Worm (Caenorhabditis elegans) whole organism, L4/young adult: ENCODE results near the gene nlp-57.
A peak's percentile ranks its signal among the peaks of the same experiment; 100 is the strongest.

ENCODE experiments used
- W03F9.2 ChIP-seq: fragments of 150-350 bp; optimal IDR thresholded peaks from 2 replicates; lab custom pipeline; 2014; ENCODE audit warnings: missing biosample characterization, missing genetic modification characterization
- dao-5 ChIP-seq: sonication (generic microtip); optimal IDR thresholded peaks from 2 replicates; lab custom pipeline; 2016; ENCODE audit warnings: missing genotype, missing genetic modification characterization, moderate library complexity, missing compliant biosample characterization
- him-1 ChIP-seq: sonication (generic microtip); optimal IDR thresholded peaks from 2 replicates; lab custom pipeline; 2016; ENCODE audit warnings: missing genotype, missing genetic modification reagents, missing genetic modification characterization, missing compliant biosample characterization

nlp-57 gene

DNA sequence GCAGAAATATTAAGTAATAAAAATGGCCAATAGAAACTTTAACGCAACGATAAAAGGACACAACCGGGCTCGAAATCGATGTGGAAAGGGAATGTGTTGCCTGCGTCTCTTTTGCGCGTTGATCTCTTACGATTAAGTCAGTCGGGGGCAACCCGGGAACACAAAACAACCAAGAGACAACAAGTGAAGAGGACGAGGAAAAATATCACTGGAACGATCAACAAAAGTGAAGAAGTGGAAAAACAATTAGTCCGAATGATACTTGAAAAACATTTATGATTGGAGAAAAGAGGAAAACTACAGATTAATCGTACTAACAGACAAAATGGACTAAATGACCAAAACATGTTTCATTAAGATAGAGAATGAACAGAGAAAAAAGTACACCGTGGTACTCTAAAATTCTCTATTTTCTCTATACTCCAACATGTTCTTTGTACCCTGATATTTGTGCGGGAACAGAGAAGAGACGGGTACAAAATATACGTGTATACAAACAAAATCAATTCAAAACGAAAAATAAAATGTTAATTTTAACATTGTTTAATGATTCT lies 6.5 kb upstream of the nlp-57 start, which contains the start of gene F08G12.5:
Gene F08G12.5 (minus strand): TSS at position 1 of the 554 bp plus-strand sequence.
- TF ChIP-seq W03F9.2 (no peak), dao-5 (no peak), him-1 (tag; lab: Kevin White, UChicago) (no peak)

DNA sequence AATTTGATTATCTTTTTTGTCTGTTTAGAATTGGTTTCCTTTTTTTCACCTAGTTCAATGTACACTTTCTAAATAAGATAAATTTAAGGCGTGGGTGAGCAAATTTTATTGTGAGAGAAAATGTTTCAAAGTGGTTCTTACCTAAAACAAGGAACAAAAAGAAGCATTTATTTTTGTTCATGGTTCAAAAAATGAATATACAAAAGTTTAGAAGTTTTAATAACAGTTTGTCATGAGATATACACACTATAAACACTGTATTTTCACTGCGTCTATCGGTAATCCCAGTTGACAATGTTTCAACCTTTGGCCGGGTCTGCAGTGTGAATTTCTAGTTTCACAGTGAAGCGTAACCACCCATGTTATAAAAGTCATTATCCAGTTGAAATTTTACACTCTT lies 1.5 kb upstream of the nlp-57 start, which contains the start of gene F08G12.11:
Gene F08G12.11 (minus strand): TSS at position 181 of the 400 bp plus-strand sequence.
- no peak for TF ChIP-seq W03F9.2
- TF ChIP-seq him-1 (tag; lab: Kevin White, UChicago), result no peak
- TF ChIP-seq dao-5, result no peak

DNA sequence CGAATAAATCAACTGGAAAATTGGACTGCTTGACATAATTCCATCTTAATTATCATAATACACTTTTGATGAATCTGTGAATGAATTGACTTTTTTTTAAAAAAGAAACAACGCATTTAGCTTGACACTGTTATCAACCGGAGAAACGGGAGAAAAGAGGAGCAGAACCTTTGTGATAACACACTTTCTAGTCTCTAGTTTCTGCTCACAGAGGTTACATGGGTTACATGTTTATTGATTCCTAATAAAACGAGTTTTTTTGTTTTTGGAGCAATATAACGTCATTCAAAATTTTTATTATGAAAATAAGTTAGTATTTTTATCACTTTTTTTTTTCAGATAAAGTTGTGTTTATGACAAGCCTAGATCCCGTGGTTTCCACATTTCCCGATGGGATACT lies 1.1 kb downstream of the nlp-57 start, which contains the start of gene hizr-1:
Gene hizr-1 (plus strand): TSS at position 340 of the 400 bp plus-strand sequence.
- TF ChIP-seq him-1 (tag; lab: Kevin White, UChicago), result no peak
- no peak for TF ChIP-seq dao-5
- TF ChIP-seq W03F9.2, result no peak

DNA sequence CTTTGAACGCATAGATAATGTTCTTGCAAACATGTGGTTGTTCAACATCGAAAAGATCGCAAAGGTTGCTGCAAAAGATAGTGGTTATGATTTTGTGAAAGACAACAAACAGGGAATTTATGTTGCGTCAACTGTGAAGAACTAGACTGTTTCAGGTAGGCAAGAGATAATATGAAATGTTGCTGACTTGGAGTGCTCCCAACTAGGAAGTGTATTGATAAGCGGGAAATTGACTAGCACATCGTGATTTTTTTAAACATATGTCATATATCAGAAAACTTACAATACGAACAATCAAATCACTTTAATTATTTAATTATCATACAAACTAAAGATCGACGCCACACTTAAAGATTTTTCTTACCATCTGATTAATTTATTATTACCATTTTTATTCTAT lies 6.4 kb downstream of the nlp-57 start:
- TF ChIP-seq him-1 (tag; lab: Kevin White, UChicago), result no peak
- no peak for TF ChIP-seq dao-5
- TF ChIP-seq W03F9.2, result no peak

DNA sequence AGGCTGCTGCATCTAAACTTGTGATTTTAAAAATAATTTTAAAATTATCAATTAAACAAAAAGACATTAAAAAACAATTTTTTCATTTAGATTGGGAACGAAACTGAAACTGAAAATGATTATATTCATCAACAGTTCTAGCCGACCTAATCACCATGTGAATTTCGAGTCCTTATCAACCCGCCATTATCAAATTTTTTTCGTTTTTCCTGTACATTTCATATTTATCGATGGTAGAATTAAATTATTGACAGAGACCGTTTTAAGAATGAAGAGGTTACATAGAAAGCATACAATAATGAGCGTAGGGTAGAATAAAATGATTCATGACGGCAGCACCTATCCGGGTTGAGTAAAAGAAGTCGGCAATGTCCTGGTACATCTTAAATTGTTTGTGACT lies 7.4 kb downstream of the nlp-57 start, which contains the start of gene asm-2:
Gene asm-2 (minus strand): TSS at position 12 of the 400 bp plus-strand sequence.
- no peak for TF ChIP-seq W03F9.2
- TF ChIP-seq dao-5, result no peak
- TF ChIP-seq him-1 (tag; lab: Kevin White, UChicago), result no peak

DNA sequence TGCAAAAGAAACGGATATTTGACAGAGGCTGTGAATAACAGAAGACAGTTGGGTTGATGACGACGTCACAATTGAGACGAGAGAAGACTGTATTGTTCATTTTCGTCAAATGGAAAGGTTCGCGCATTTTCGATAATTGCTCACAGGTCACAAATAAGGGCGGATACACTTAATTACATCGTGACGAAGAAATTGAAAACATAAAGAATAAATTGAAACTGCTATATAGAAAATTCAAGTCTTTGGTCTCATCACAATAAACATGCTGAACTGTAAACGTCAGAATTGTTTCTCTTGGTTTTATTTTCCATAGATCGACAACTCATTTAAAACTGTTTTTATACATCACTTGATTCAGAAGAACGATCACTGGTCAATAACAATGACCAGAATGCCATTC lies 10.0 kb downstream of the nlp-57 start, which contains the start of gene ZK455.5:
Gene ZK455.5 (minus strand): TSS at position 101 of the 400 bp plus-strand sequence.
- TF ChIP-seq W03F9.2 (no peak), him-1 (tag; lab: Kevin White, UChicago) (no peak), dao-5 (no peak)

DNA sequence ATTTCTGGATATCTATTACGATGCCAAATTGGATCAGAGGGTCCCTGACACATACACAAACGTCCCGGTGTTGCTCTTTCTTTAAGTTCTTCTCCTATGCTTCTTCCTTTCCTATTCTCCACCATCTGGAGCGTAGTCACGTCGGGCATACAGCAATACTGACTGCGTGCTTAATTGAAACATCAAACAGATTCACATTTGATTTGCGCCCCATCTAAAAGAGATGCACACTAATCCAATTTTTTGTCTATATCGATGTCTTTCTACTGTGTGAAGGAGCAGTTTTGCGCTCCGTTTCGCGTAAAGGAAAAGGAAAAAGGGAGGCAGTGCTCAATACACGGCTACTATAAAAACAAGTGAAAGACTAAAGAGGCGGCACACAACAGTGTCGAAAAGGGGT lies 11.9 kb downstream of the nlp-57 start:
- no peak for TF ChIP-seq him-1 (tag; lab: Kevin White, UChicago)
- TF ChIP-seq W03F9.2, result no peak
- no peak for TF ChIP-seq dao-5

DNA sequence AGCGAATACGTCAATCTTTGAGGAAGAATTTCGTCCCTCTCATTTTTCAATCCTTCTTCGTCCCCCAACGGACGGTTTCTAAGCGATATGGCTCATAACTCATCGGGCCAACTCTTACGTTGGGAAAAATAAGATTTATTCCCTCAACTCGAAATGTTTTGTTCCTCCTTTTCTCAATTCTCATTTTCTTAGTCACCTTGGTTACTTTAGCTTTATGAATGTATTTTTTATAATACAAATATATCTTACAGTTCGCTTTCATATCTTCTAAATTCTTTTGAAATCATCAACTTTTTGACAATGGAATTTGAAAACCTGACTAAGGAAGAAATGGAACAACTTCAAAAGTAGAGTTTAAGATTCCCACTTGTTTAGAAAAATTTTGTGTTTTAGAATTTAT lies 12.6 kb downstream of the nlp-57 start, which contains the start of gene npr-9:
Gene npr-9 (plus strand): TSS at position 301 of the 400 bp plus-strand sequence.
- TF ChIP-seq W03F9.2 (no peak), dao-5 (no peak), him-1 (tag; lab: Kevin White, UChicago) (no peak)

DNA sequence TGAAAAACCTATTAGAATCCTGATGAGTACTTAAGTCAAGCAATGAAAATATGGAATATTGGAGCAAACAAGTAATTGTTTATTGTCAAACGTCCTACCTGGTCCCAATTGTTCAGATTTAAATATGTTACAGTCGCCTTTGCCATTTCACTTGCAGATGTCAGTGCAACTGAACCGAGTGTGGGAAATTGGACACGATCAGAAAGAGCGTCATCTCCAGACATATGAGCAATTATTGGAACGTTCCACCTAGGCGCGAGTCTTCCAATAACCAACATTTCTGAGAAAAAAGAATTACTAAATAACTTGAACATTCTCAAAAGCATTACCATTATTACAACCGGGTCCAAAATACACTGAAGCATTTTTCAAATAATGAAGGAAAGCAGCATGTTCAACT lies 20.2 kb downstream of the nlp-57 start:
- no peak for TF ChIP-seq W03F9.2
- TF ChIP-seq him-1 (tag; lab: Kevin White, UChicago), result no peak
- TF ChIP-seq dao-5, result no peak

DNA sequence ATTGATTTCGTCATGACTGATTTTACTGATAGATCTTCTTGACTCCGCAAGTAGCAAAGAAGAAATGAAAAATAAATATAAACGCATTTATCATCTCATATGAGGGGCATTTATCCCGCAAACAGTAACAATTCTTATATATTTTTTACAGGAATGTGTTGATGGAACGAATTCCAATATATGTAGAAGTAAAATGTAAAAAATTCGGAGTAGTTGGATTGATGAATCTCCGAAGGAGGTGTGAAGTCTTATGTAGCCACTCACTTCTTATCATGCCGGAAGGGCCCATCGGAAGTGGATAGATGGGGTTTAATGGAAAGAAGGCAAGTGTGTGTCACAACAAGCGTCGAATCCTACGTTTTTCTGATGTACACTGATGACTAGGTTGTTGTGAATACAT lies 20.9 kb downstream of the nlp-57 start, which contains the start of gene gcy-9:
Gene gcy-9 (minus strand): TSS at position 101 of the 400 bp plus-strand sequence.
- TF ChIP-seq him-1 (tag; lab: Kevin White, UChicago) (no peak), W03F9.2 (no peak), dao-5 (no peak)

DNA sequence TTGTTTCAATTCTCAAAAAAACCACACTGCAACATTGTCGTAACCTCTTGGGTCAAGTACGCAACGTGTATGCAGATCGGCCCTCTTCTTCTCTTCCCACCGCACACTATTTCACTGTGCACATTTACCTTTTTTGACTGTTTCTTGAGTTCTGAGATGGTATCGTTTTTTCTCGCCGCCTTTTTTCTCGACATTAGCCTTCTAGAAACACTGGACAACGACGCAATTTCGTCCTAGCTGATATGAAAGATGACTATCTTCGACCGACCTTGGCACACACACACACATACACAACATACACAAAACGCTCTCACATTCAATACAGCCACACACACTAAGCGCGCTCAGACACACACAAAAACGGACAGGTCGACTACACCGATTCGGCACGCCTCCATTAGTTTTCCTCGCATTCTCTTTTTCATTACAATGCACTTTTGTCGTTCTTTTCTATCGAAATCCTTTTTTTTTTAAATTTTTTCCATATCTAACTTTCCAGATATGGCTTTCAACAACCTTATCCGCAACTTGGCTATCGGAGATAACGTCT lies 22.6 kb downstream of the nlp-57 start, which contains the start of gene aco-1:
Gene aco-1 (plus strand): TSS at position 500 of the 550 bp plus-strand sequence.
- TF ChIP-seq W03F9.2, result peak; percentile 48
- no peak for TF ChIP-seq dao-5

DNA sequence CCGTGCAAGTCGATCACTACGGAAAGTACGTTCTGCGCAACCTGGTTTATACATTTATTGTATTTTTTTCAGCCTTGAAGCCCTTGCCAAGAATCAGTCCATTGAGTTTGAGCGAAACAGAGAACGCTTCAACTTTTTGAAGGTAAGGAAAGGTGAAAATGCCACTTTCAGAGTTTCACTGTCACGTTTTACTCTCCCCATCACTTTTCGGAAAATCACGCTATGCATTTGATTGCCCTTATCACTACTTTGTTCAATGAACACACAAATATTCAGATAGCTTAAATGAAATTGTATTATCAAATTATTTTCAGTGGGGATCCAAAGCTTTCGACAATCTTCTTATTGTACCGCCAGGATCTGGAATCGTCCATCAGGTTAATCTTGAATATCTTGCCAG lies 23.6 kb downstream of the nlp-57 start:
- TF ChIP-seq W03F9.2 (no peak), him-1 (tag; lab: Kevin White, UChicago) (no peak), dao-5 (no peak)

DNA sequence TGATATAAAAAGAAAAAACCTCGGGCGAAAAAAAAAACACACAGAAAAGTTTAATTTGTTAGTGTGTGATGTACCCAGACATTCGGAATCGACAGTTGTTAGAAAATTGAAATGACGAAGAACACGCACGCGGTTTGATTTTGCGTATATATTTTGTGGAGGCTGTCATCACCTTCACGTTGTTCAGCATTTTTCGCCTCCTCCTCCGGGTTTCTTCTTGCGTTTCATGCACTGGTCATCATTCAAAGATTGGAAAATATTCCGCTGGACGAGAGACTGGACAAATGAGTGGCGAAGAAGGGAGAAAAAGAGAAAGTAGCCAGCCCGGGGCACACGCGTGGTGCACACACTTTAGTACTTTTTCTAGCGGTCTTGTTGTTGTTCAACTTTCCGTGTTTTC lies 28.0 kb downstream of the nlp-57 start:
- TF ChIP-seq dao-5 (no peak), him-1 (tag; lab: Kevin White, UChicago) (no peak), W03F9.2 (no peak)

DNA sequence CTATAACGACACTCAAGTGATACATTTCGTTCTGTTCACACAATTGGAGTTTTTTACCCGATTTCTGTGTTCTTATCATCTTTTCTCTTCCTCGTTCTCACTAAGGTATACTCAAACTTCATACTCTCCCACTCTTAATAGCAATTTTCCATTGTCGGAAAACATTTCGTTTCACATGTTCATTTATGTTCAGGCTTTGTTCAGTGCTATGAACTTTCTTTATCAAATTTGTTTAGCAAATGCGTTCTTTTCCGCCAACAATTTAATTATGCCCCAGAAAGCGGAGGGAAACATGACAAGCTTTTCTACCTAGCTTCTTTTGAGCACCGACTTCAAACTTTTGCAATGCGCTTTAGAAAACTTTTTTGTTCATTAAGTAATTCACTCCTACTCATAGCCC lies 28.6 kb downstream of the nlp-57 start:
- TF ChIP-seq dao-5, result no peak
- no peak for TF ChIP-seq W03F9.2
- TF ChIP-seq him-1 (tag; lab: Kevin White, UChicago), result no peak

DNA sequence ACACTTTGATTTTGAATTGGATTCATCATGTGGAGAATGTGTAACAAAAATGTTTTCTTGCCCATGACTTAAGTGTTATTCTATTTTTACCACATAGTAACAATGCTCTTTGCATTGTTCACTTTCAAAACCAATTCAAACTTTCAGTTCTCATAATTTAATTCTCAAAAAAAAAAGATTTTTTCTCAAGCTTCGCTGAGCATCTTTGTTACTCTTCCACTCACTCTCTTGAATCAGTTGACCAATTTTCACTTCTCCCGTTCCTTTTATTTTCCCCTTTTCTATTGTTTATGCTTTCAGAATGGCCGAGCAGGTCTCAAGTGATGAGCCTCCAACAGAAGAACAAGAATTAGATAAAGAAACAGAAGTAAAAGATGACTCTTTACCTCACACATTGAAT lies 29.3 kb downstream of the nlp-57 start, which contains the start of gene oct-2:
Gene oct-2 (plus strand): TSS at position 301 of the 400 bp plus-strand sequence.
- TF ChIP-seq dao-5 (no peak), W03F9.2 (no peak), him-1 (tag; lab: Kevin White, UChicago) (no peak)
